Fruit fly (Drosophila melanogaster) whole organism, pupa: ENCODE data around the gene CG33648.

Source experiments
- CG12605 ChIP-seq: fragments of 200-800 bp; sonication (Bioruptor generic); IDR thresholded peaks from 2 replicates; pipeline ENCODE4 v1.3.6; 2022; ENCODE audit warnings: missing biosample characterization, missing genetic modification characterization
- CG14655 ChIP-seq: fragments of 200-800 bp; sonication (Bioruptor generic); optimal IDR thresholded peaks from 3 replicates; lab custom pipeline; 2017; ENCODE audit warnings: mild to moderate bottlenecking, missing biosample characterization, missing genetic modification reagents, missing genetic modification characterization
- CG17806 ChIP-seq: fragments of 200-800 bp; sonication (Bioruptor generic); optimal IDR thresholded peaks from 2 replicates; lab custom pipeline; 2018; ENCODE audit warnings: missing biosample characterization, mild to moderate bottlenecking, missing genetic modification characterization, moderate library complexity
- CG8159 ChIP-seq: fragments of 200-800 bp; sonication (Bioruptor generic); optimal IDR thresholded peaks from 3 replicates; lab custom pipeline; 2018; ENCODE audit warnings: missing biosample characterization, mild to moderate bottlenecking, missing genetic modification characterization, moderate library complexity
- CG8301 ChIP-seq: fragments of 200-800 bp; sonication (Bioruptor generic); optimal IDR thresholded peaks from 2 replicates; lab custom pipeline; 2018; ENCODE audit warnings: missing biosample characterization, mild to moderate bottlenecking, missing genetic modification characterization
- CG9948 ChIP-seq: fragments of 200-800 bp; sonication (Bioruptor generic); optimal IDR thresholded peaks from 2 replicates; lab custom pipeline; 2018; ENCODE audit warnings: missing biosample characterization, mild to moderate bottlenecking, missing genetic modification characterization, moderate library complexity
- D1 ChIP-seq: fragments of 200-800 bp; sonication (Bioruptor generic); optimal IDR thresholded peaks from 2 replicates; lab custom pipeline; 2018; ENCODE audit warnings: missing biosample characterization, mild to moderate bottlenecking, missing genetic modification characterization, moderate library complexity
- EcR ChIP-seq: fragments of 200-800 bp; sonication (Bioruptor generic); optimal IDR thresholded peaks from 3 replicates; lab custom pipeline; 2019; ENCODE audit warnings: missing biosample characterization, missing genetic modification characterization, mild to moderate bottlenecking, moderate library complexity, missing genetic modification reagents
- Pif1A ChIP-seq: fragments of 200-800 bp; sonication (Bioruptor generic); optimal IDR thresholded peaks from 3 replicates; lab custom pipeline; 2016; ENCODE audit warnings: missing biosample characterization, missing genetic modification characterization
- Pif1B ChIP-seq: fragments of 200-800 bp; sonication (Bioruptor generic); optimal IDR thresholded peaks from 3 replicates; lab custom pipeline; 2016; ENCODE audit warnings: missing biosample characterization, missing genetic modification characterization
- Snoo ChIP-seq: fragments of 200-800 bp; sonication (Bioruptor generic); optimal IDR thresholded peaks from 3 replicates; lab custom pipeline; 2017; ENCODE audit warnings: missing biosample characterization, mild to moderate bottlenecking, missing genetic modification characterization, inconsistent platforms
- fd96Ca ChIP-seq: fragments of 200-800 bp; sonication (Bioruptor generic); IDR thresholded peaks from 3 replicates; pipeline ENCODE4 v1.3.6; 2022; ENCODE audit warnings: missing biosample characterization, missing genetic modification characterization
- rn ChIP-seq: fragments of 200-800 bp; sonication (Bioruptor generic); IDR thresholded peaks from 2 replicates; pipeline ENCODE4 v1.3.6; 2022; ENCODE audit warnings: missing biosample characterization, missing genetic modification characterization

DNA sequence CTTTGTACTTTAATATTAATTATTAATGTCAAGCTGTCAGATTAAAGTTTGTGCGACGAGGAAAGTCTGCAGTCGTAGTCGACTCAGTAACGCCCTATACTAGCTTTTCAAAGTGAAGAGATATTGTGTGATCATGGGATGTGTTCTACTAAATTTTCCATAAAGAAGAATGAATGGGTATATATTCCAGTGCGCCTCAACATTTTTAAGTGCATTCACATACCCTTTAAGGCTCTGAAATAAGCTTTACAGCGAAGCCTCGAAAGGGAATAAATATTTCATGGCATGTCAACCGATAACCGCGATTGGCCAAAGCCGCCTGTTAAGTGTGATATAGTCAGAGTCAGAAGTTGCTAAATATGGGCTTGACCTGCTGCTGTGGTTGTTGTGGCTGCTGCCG lies 25.0 kb upstream of the CG33648 start:
- TF ChIP-seq CG8301 (tag; lab: Kevin White, UChicago): no peak
- peak; percentile 20 for TF ChIP-seq Pif1A (GFP tag; lab: Kevin White, UChicago)
- TF ChIP-seq Snoo: no peak
- TF ChIP-seq CG9948 (tag; lab: Kevin White, UChicago): no peak
- TF ChIP-seq EcR (GFP tag; lab: Kevin White, UChicago): no peak
- TF ChIP-seq D1 (tag; lab: Kevin White, UChicago): no peak
- TF ChIP-seq rn (GFP tag; lab: Robert Waterston, UW): no peak
- TF ChIP-seq CG8159 (tag; lab: Kevin White, UChicago): peak; percentile 22
- no peak for TF ChIP-seq Pif1B (GFP tag; lab: Kevin White, UChicago)
- no peak for TF ChIP-seq CG12605 (GFP tag; lab: Robert Waterston, UW)
- no peak for TF ChIP-seq CG17806
- no peak for TF ChIP-seq fd96Ca (GFP tag; lab: Robert Waterston, UW)
- TF ChIP-seq CG14655: no peak
